Fruit fly (Drosophila melanogaster): Measurements from ENCODE around the gene CG14926.

Gene CG14926

DNA sequence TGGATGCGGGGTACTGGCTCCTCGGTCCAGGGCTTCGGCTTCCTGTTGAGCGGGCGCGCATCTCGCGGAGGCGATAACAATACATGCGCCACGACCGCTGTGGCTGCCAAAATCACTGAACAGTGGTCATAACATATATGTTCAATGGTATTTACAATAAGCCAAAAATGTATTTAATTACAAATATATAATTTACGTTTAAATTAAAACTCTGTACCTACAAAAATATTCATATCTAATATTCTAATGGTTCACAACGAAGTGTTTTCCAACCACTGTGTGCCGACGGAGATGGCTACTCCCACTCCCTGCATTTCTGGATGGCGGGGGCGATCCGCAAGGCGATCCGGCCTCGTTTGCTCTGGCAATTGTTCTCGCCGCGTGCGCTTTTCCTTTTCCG, 41.6 kb upstream of the CG14926 start (continued):
- no peak for TF ChIP-seq CG3281 (GFP tag; optimal IDR thresholded peaks at IDR 0.05)
- peak; percentile 14 for TF ChIP-seq Ssrp (tag; optimal IDR thresholded peaks at IDR 0.05)
- no peak for TF ChIP-seq Meics (GFP tag; optimal IDR thresholded peaks at IDR 0.05)
- TF ChIP-seq CG7928 (GFP tag; optimal IDR thresholded peaks at IDR 0.05) = no peak
- TF ChIP-seq tup (GFP tag; optimal IDR thresholded peaks at IDR 0.05) = no peak
- TF ChIP-seq Xrp1 (GFP tag; IDR thresholded peaks at IDR 0.05) = peak; percentile 70; the same call in 1 of the 2 replicates
- peak; percentile 33; the same call in 1 of the 2 replicates for TF ChIP-seq esg (GFP tag; conservative IDR thresholded peaks at IDR 0.05)
- TF ChIP-seq zfh1 (GFP tag; IDR thresholded peaks at IDR 0.05) = peak; percentile 40; the same call in 1 of the 3 replicates
- no peak for TF ChIP-seq ATbp (GFP tag; optimal IDR thresholded peaks at IDR 0.05)

DNA sequence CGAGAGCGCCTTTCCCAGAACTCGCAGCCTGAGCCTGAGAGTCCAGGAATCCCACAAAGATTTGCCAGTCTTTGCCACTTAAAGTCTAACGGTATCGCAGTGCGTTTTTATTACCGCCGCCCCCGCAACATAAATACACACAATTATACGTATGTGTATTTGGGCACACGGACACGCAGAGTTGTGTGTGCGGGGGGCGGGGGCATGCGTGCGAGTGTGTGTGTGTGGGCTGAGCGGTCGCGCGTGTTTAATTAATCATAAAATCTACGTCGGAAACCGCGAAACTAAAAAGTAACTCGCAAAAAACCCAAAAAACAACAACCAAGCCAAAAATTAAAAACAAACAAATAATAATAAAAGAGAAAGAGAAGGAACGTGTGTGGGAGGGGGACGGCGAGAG, 16.1 kb upstream of the CG14926 start:
- no peak for TF ChIP-seq gcm (GFP tag; optimal IDR thresholded peaks at IDR 0.05)
- TF ChIP-seq hth (optimal IDR thresholded peaks at IDR 0.05) = no peak
- no peak for TF ChIP-seq gsb-n (tag; optimal IDR thresholded peaks at IDR 0.05)
- no peak for TF ChIP-seq vnd (GFP tag; IDR thresholded peaks at IDR 0.05; ENCODE audit: partially characterized antibody)
- TF ChIP-seq nau (GFP tag; optimal IDR thresholded peaks at IDR 0.05) = no peak
- no peak for TF ChIP-seq Bgb (GFP tag; IDR thresholded peaks at IDR 0.05; ENCODE audit: partially characterized antibody)
- TF ChIP-seq onecut (GFP tag; IDR thresholded peaks at IDR 0.05) = no peak
- peak; percentile 69 for TF ChIP-seq crol (GFP tag; IDR thresholded peaks at IDR 0.05)
- no peak for TF ChIP-seq Dip3 (GFP tag; optimal IDR thresholded peaks at IDR 0.05)
- no peak for TF ChIP-seq az2 (GFP tag; optimal IDR thresholded peaks at IDR 0.05)
- TF ChIP-seq psq (GFP tag; optimal IDR thresholded peaks at IDR 0.05) = no peak
- no peak for TF ChIP-seq CG15696 (tag; optimal IDR thresholded peaks at IDR 0.05)
- no peak for TF ChIP-seq dati (GFP tag; IDR thresholded peaks at IDR 0.05)
- TF ChIP-seq Dp (GFP tag; optimal IDR thresholded peaks at IDR 0.05) = no peak
- TF ChIP-seq CG13424 (tag; optimal IDR thresholded peaks at IDR 0.05) = no peak
- TF ChIP-seq CG12942 (GFP tag; optimal IDR thresholded peaks at IDR 0.05) = no peak
- TF ChIP-seq CG5245 (GFP tag; optimal IDR thresholded peaks at IDR 0.05) = no peak
- no peak for TF ChIP-seq Hey (tag; optimal IDR thresholded peaks at IDR 0.05)
- TF ChIP-seq ham (GFP tag; IDR thresholded peaks at IDR 0.05) = no peak
- no peak for TF ChIP-seq CG8924 (tag; optimal IDR thresholded peaks at IDR 0.05)
- peak; percentile 53; the same call in 2 of the 3 replicates for TF ChIP-seq sr (GFP tag; IDR thresholded peaks at IDR 0.05)
- TF ChIP-seq maf-S (GFP tag; optimal IDR thresholded peaks at IDR 0.05) = no peak
- no peak for TF ChIP-seq tx (GFP tag; optimal IDR thresholded peaks at IDR 0.05)
- TF ChIP-seq oc (tag; optimal IDR thresholded peaks at IDR 0.05) = no peak
- TF ChIP-seq sens (GFP tag) = peak; percentile 34
- peak; percentile 41 for TF ChIP-seq cg (GFP tag; optimal IDR thresholded peaks at IDR 0.05)
- no peak for TF ChIP-seq pros (GFP tag; optimal IDR thresholded peaks at IDR 0.05)
- TF ChIP-seq p53 (GFP tag; optimal IDR thresholded peaks at IDR 0.05) = no peak
- no peak for TF ChIP-seq knrl (GFP tag; IDR thresholded peaks at IDR 0.05; ENCODE audit: partially characterized antibody)
- no peak for TF ChIP-seq aop (GFP tag; IDR thresholded peaks at IDR 0.05)
- no peak for TF ChIP-seq Meics (GFP tag; optimal IDR thresholded peaks at IDR 0.05)
- TF ChIP-seq CG1647 (GFP tag; optimal IDR thresholded peaks at IDR 0.05) = no peak
- TF ChIP-seq zfh1 (GFP tag; IDR thresholded peaks at IDR 0.05) = no peak
- no peak for TF ChIP-seq caup (GFP tag; optimal IDR thresholded peaks at IDR 0.05; ENCODE audit: severe bottlenecking)
- TF ChIP-seq CG2889 (GFP tag; IDR thresholded peaks at IDR 0.05) = no peak
